Worm (Caenorhabditis elegans) whole organism, L2 larva: ENCODE results near the gene mep-1.

Experiments used
- C34F6.9 ChIP-seq: fragments of 150-350 bp; optimal IDR thresholded peaks from 2 replicates; lab custom pipeline; 2014; ENCODE audit warnings: missing biosample characterization, missing genetic modification characterization
- F13H6.1 ChIP-seq: sonication (generic microtip); optimal IDR thresholded peaks from 2 replicates; lab custom pipeline; 2016; ENCODE audit warnings: missing genetic modification characterization, missing compliant biosample characterization
- R02D3.7 ChIP-seq: fragments of 150-350 bp; optimal IDR thresholded peaks from 2 replicates; lab custom pipeline; 2014; ENCODE audit warnings: missing biosample characterization, missing genetic modification characterization
- ZK546.5 ChIP-seq: sonication (generic microtip); optimal IDR thresholded peaks from 2 replicates; lab custom pipeline; 2017; ENCODE audit warnings: missing biosample characterization, missing genetic modification characterization
- ama-1 ChIP-seq: fragments of 150-350 bp; optimal IDR thresholded peaks from 2 replicates; lab custom pipeline; 2018; ENCODE audit warnings: inconsistent platforms
- blmp-1 ChIP-seq: sonication (generic microtip); optimal IDR thresholded peaks from 2 replicates; lab custom pipeline; 2017; ENCODE audit warnings: missing genetic modification characterization, mild to moderate bottlenecking, missing compliant biosample characterization, antibody characterized with exemption, moderate library complexity; ENCODE audit not compliant: insufficient read depth
- ceh-16 ChIP-seq: fragments of 150-350 bp; optimal IDR thresholded peaks from 2 replicates; lab custom pipeline; 2014; ENCODE audit warnings: missing biosample characterization, missing genetic modification characterization
- ceh-82 ChIP-seq: fragments of 150-350 bp; optimal IDR thresholded peaks from 2 replicates; lab custom pipeline; 2014; ENCODE audit warnings: missing biosample characterization, missing genetic modification characterization
- crh-2 ChIP-seq: sonication (generic microtip); optimal IDR thresholded peaks from 2 replicates; lab custom pipeline; 2017; ENCODE audit warnings: missing biosample characterization, missing genetic modification characterization
- dmd-4 ChIP-seq: sonication (generic microtip); optimal IDR thresholded peaks from 2 replicates; lab custom pipeline; 2017; ENCODE audit warnings: missing biosample characterization, missing genetic modification characterization
- egl-27 ChIP-seq: sonication (generic microtip); optimal IDR thresholded peaks from 3 replicates; lab custom pipeline; 2017; ENCODE audit warnings: missing biosample characterization, missing genetic modification reagents, missing genetic modification characterization
- elt-1 ChIP-seq: fragments of 150-350 bp; optimal IDR thresholded peaks from 2 replicates; lab custom pipeline; 2014; ENCODE audit warnings: missing biosample characterization, missing genetic modification characterization
- elt-3 ChIP-seq: sonication (generic microtip); optimal IDR thresholded peaks from 2 replicates; lab custom pipeline; 2017; ENCODE audit warnings: missing biosample characterization, missing genetic modification characterization
- fos-1 ChIP-seq: fragments of 150-350 bp; optimal IDR thresholded peaks from 2 replicates; lab custom pipeline; 2014; ENCODE audit warnings: missing biosample characterization, missing genetic modification characterization
- lin-11 ChIP-seq: fragments of 150-350 bp; sonication (generic microtip); optimal IDR thresholded peaks from 2 replicates; lab custom pipeline; 2014; ENCODE audit warnings: missing biosample characterization, missing genetic modification characterization, inconsistent platforms, mixed read lengths
- lin-13 ChIP-seq: fragments of 150-350 bp; optimal IDR thresholded peaks from 2 replicates; lab custom pipeline; 2014; ENCODE audit warnings: missing biosample characterization, missing genetic modification reagents, missing genetic modification characterization
- lin-39 ChIP-seq: fragments of 150-350 bp; optimal IDR thresholded peaks from 2 replicates; lab custom pipeline; 2014; ENCODE audit warnings: missing biosample characterization, missing genetic modification reagents, missing genetic modification characterization
- lsy-2 ChIP-seq, 2 experiments: fragments of 150-350 bp in 1 of 2; sonication (generic microtip) in 1 of 2; optimal IDR thresholded peaks; 2 replicates each; lab custom pipeline; 2014 to 2017; ENCODE audit warnings: missing biosample characterization in 2 of 2, missing genetic modification characterization in 2 of 2
- mbf-1 ChIP-seq: sonication (generic microtip); optimal IDR thresholded peaks from 2 replicates; lab custom pipeline; 2017; ENCODE audit warnings: missing biosample characterization, missing genetic modification characterization
- nhr-10 ChIP-seq: sonication (generic microtip); optimal IDR thresholded peaks from 2 replicates; lab custom pipeline; 2017; ENCODE audit warnings: missing biosample characterization, missing genetic modification characterization
- nhr-11 ChIP-seq: fragments of 150-350 bp; optimal IDR thresholded peaks from 2 replicates; lab custom pipeline; 2014; ENCODE audit warnings: missing biosample characterization, missing genetic modification characterization
- nhr-12 ChIP-seq: fragments of 150-350 bp; optimal IDR thresholded peaks from 2 replicates; lab custom pipeline; 2014; ENCODE audit warnings: missing biosample characterization, missing genetic modification characterization
- nhr-129 ChIP-seq: fragments of 150-350 bp; optimal IDR thresholded peaks from 2 replicates; lab custom pipeline; 2014; ENCODE audit warnings: missing biosample characterization, missing genetic modification characterization
- nhr-21 ChIP-seq: fragments of 150-350 bp; optimal IDR thresholded peaks from 2 replicates; lab custom pipeline; 2014; ENCODE audit warnings: missing biosample characterization, missing genetic modification characterization
- nhr-6 ChIP-seq: fragments of 150-350 bp; optimal IDR thresholded peaks from 2 replicates; lab custom pipeline; 2014; ENCODE audit warnings: missing biosample characterization, missing genetic modification characterization
- nhr-77 ChIP-seq: fragments of 150-350 bp; optimal IDR thresholded peaks from 2 replicates; lab custom pipeline; 2014; ENCODE audit warnings: missing biosample characterization, missing genetic modification characterization
- peb-1 ChIP-seq: fragments of 150-350 bp; optimal IDR thresholded peaks from 2 replicates; lab custom pipeline; 2014; ENCODE audit warnings: missing biosample characterization, missing genetic modification characterization
- sem-4 ChIP-seq: fragments of 150-350 bp; optimal IDR thresholded peaks from 2 replicates; lab custom pipeline; 2014; ENCODE audit warnings: missing biosample characterization, missing genetic modification reagents, missing genetic modification characterization
- skn-1 ChIP-seq: sonication (generic microtip); optimal IDR thresholded peaks from 2 replicates; lab custom pipeline; 2017; ENCODE audit warnings: missing biosample characterization, missing genetic modification characterization
- sma-3 ChIP-seq: sonication (generic microtip); optimal IDR thresholded peaks from 2 replicates; lab custom pipeline; 2016; ENCODE audit warnings: missing genetic modification reagents, missing genetic modification characterization, missing compliant biosample characterization
- sma-9 ChIP-seq, 2 experiments: fragments of 150-350 bp in 1 of 2; sonication (generic microtip) in 1 of 2; optimal IDR thresholded peaks; 2 replicates each; lab custom pipeline; 2014 to 2016; ENCODE audit warnings: missing genetic modification characterization in 2 of 2, mild to moderate bottlenecking in 1 of 2, missing biosample characterization in 1 of 2, missing compliant biosample characterization in 1 of 2, missing genetic modification reagents in 1 of 2, moderate library complexity in 1 of 2
- snpc-4 ChIP-seq: fragments of 150-350 bp; optimal IDR thresholded peaks from 2 replicates; lab custom pipeline; 2014; ENCODE audit warnings: missing biosample characterization, missing genetic modification characterization
- unc-39 ChIP-seq: fragments of 150-350 bp; optimal IDR thresholded peaks from 2 replicates; lab custom pipeline; 2014; ENCODE audit warnings: missing biosample characterization, missing genetic modification characterization
- unc-55 ChIP-seq: fragments of 150-350 bp; sonication (generic microtip); optimal IDR thresholded peaks from 3 replicates; lab custom pipeline; 2014; ENCODE audit warnings: missing biosample characterization, missing genetic modification reagents, missing genetic modification characterization
- unc-62 ChIP-seq: fragments of 150-350 bp; optimal IDR thresholded peaks from 2 replicates; lab custom pipeline; 2014; ENCODE audit warnings: missing biosample characterization, missing genetic modification reagents, missing genetic modification characterization
- ztf-1 ChIP-seq: fragments of 200-800 bp; sonication (Bioruptor generic); conservative IDR thresholded peaks from 2 replicates; pipeline ENCODE4 v1.3.6; 2022; ENCODE audit warnings: missing genetic modification characterization, missing compliant biosample characterization
- ztf-4 ChIP-seq: fragments of 150-350 bp; optimal IDR thresholded peaks from 2 replicates; lab custom pipeline; 2014; ENCODE audit warnings: missing biosample characterization, missing genetic modification characterization

mep-1 gene

DNA sequence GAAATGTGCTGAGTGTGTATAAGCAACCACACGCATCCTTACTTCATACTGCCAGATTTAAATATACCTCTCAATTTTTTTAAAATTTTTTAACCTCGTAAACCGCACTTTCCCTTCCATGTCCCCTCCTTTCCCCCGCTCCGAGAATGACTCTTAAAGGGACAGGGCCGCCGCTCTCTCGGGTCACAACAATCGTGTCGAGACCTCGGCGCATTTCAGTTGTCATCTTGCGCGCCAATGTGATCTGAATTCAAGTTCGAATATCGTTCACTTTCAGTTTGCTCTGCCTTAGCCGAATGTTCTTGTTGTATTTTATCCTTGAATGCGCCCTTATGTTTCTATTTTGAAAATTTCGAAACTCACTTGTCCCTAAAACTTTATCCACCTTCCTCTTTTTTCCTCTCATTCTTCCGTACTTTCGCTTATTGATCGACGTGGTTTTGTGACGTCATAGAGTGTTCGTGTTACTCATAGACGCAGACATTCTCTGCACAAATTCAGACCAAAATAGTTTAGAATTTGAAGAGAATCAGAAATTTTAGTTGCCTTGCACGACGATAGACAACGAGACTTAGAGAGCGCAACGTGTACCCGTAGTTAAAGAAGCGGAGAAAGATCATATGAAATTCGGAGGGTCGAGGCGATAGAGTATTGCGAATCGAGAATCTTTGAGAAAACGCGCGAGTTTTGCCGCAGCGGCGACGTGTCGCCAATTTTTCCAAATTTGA, 2.1 kb upstream of the mep-1 start (continued):
- TF ChIP-seq lin-11 (tag; lab: Kevin White, UChicago): no peak
- peak; percentile 81 for TF ChIP-seq F13H6.1 (tag; lab: Kevin White, UChicago)
- no peak for TF ChIP-seq nhr-10 (tag; lab: Kevin White, UChicago)
- peak; percentile 65 for TF ChIP-seq egl-27 (tag; lab: Kevin White, UChicago)
- TF ChIP-seq nhr-77: peak; percentile 41
- peak; percentile 78 for TF ChIP-seq sem-4 (tag; lab: Kevin White, UChicago)
- TF ChIP-seq sma-3 (GFP tag; lab: Kevin White, UChicago): peak; percentile 56
- peak; percentile 65 for TF ChIP-seq nhr-21 (tag; lab: Kevin White, UChicago)
- peak; percentile 60 for TF ChIP-seq nhr-6 (tag; lab: Kevin White, UChicago)
- no peak for TF ChIP-seq R02D3.7 (tag; lab: Kevin White, UChicago)
- no peak for TF ChIP-seq ztf-1 (GFP tag; lab: Robert Waterston, UW)
- TF ChIP-seq fos-1 (tag; lab: Kevin White, UChicago): peak; percentile 63
- no peak for TF ChIP-seq nhr-12 (tag; lab: Kevin White, UChicago)
- no peak for TF ChIP-seq mbf-1 (tag; lab: Kevin White, UChicago)
- no peak for TF ChIP-seq skn-1 (tag; lab: Kevin White, UChicago)
- TF ChIP-seq lin-39: no peak
- TF ChIP-seq, all 48 proteins: peak for 24

DNA sequence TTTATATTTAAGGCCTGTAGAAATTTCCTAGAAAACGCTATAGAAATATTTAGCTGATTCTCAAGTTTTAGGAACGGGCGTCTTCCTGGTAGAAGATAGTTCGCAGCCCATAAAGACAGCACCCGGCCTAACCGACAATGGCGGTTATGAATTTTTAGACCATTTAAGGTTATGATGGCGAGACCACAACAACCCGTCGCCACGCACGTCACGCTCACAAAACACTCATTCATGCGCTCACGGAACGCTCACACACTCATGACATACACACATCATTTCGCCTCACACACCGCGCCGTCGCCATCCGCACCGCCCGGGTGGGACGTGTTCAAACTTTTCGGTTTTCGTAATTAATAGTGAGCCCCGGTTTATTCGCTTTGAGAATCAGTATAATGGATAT, 757 bp upstream of the mep-1 start:
- no peak for TF ChIP-seq nhr-12 (tag; lab: Kevin White, UChicago)
- no peak for TF ChIP-seq ztf-4 (tag; lab: Kevin White, UChicago)
- no peak for TF ChIP-seq snpc-4 (tag; lab: Kevin White, UChicago)
- TF ChIP-seq crh-2: no peak
- TF ChIP-seq ceh-16 (tag; lab: Kevin White, UChicago): no peak
- TF ChIP-seq, all 48 proteins: peak for 0

DNA sequence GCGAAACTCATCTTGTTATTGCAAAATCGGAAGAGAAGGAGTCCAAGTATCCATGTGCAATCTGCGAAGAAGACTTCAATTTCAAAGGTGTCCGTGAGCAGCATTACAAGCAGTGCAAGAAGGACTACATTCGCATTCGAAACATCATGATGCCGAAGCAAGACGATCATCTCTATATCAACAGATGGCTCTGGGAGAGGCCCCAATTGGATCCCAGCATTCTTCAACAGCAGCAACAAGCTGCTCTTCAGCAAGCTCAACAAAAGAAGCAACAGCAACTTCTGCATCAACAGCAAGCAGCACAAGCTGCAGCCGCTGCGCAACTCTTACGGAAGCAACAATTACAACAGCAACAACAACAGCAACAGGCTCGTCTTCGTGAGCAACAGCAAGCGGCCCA, 1.7 kb downstream of the mep-1 start:
- TF ChIP-seq unc-62 (GFP tag; lab: Kevin White, UChicago) (no peak), skn-1 (tag; lab: Kevin White, UChicago) (no peak)

DNA sequence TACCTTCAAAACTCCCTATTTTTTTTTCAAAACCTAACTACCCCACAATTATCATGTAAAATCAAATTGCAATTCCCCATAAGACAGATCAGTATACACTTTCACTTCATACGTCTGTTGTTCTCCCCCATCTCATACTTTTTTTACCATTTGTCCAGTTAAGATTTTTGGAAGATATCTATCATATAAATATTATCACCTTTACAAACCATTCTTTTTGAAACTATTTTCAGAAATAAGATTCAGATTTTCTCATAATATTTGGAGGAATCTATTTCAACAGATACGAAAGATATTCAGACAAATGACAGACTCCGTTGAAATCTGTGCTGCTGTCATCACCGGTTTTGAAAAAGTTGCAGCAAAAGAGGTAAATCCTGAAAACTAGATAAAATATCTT, 3.3 kb downstream of the mep-1 start, which contains the start of gene M04B2.2:
TSS of gene M04B2.2 (plus strand) at position 301 of the 400 bp plus-strand sequence.
- TF ChIP-seq ama-1 (lab: Kevin White, UChicago) (peak; percentile 42), lsy-2 (tag; optimal IDR thresholded peaks at IDR 0.05; lab: Kevin White, UChicago) (peak in 1 of 2 experiments; percentile 7), skn-1 (tag; lab: Kevin White, UChicago) (no peak), unc-55 (GFP tag; lab: Kevin White, UChicago) (peak; percentile 8)

DNA sequence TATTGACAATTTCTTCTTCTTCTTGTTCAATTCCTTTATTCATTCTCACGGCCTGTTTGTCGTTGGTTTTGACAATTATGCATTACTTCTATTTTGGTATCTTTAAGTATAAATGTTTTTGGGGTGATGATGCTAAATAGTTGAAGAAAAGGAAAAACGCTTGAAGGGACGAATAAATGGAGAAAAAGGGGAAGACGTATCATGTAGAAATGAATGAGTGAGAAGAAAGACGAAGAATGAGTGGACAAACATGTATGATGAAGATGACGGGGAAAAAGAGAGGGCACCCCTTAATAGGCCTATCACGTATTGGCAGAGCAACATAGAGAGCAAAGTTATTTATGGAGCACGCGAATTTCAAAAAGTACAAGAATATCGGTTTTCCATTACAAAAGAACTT, 24.2 kb downstream of the mep-1 start, which contains the start of gene M04B2.7:
TSS of gene M04B2.7 (minus strand) at position 101 of the 400 bp plus-strand sequence.
- TF ChIP-seq snpc-4 (tag; lab: Kevin White, UChicago): no peak
- TF ChIP-seq skn-1 (tag; lab: Kevin White, UChicago): no peak
- TF ChIP-seq ama-1 (lab: Kevin White, UChicago): no peak
- TF ChIP-seq nhr-12 (tag; lab: Kevin White, UChicago): no peak
- TF ChIP-seq sem-4 (tag; lab: Kevin White, UChicago): no peak

DNA sequence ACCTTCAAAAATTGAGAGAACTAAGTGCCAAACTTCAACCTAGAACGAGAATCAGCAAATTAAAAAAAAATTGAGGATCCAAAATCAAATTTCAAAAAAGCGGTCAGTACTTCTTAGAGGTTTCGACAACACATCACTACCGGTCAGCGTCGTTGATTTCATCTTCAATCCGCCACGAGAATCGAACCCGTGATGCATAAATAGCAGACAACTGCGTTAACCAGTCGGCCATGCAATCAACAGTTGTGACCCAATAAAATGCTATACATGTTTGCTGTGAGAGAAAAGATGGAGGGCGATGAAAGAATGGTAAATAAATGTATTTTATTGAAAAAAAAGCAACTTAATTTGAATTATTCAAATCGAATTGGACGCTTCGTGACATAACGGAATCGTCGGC, 25.3 kb downstream of the mep-1 start:
- TF ChIP-seq ceh-82 (tag; lab: Kevin White, UChicago) (no peak), nhr-12 (tag; lab: Kevin White, UChicago) (no peak), lsy-2 (tag; optimal IDR thresholded peaks at IDR 0.05; lab: Kevin White, UChicago) (peak; percentile 58 to 80), nhr-11 (tag; lab: Kevin White, UChicago) (peak; percentile 36), lin-11 (tag; lab: Kevin White, UChicago) (peak; percentile 45), crh-2 (peak; percentile 80), ztf-1 (GFP tag; lab: Robert Waterston, UW) (no peak), ama-1 (lab: Kevin White, UChicago) (no peak), nhr-21 (tag; lab: Kevin White, UChicago) (peak; percentile 33), sma-3 (GFP tag; lab: Kevin White, UChicago) (peak; percentile 75), nhr-6 (tag; lab: Kevin White, UChicago) (peak; percentile 63), R02D3.7 (tag; lab: Kevin White, UChicago) (peak; percentile 5), ZK546.5 (tag; lab: Kevin White, UChicago) (no peak), egl-27 (tag; lab: Kevin White, UChicago) (no peak), blmp-1 (tag; lab: Kevin White, UChicago) (peak; percentile 2), lin-13 (GFP tag; lab: Kevin White, UChicago) (peak; percentile 53), sma-9 (GFP tag; optimal IDR thresholded peaks at IDR 0.05; lab: Kevin White, UChicago) (peak; percentile 74), sma-9 (tag; optimal IDR thresholded peaks at IDR 0.05; lab: Kevin White, UChicago) (no peak), ztf-4 (tag; lab: Kevin White, UChicago) (no peak), peb-1 (no peak), dmd-4 (no peak), elt-3 (no peak), unc-39 (tag; lab: Kevin White, UChicago) (no peak), F13H6.1 (tag; lab: Kevin White, UChicago) (no peak), ceh-16 (tag; lab: Kevin White, UChicago) (no peak), elt-1 (tag; lab: Kevin White, UChicago) (no peak), sem-4 (tag; lab: Kevin White, UChicago) (peak; percentile 39), C34F6.9 (tag; lab: Kevin White, UChicago) (peak; percentile 76), nhr-129 (tag; lab: Kevin White, UChicago) (peak; percentile 95), unc-55 (GFP tag; lab: Kevin White, UChicago) (no peak), lin-39 (no peak)
